Worm (Caenorhabditis elegans): ENCODE results near the gene C06E4.6.

The C06E4.6 gene

DNA sequence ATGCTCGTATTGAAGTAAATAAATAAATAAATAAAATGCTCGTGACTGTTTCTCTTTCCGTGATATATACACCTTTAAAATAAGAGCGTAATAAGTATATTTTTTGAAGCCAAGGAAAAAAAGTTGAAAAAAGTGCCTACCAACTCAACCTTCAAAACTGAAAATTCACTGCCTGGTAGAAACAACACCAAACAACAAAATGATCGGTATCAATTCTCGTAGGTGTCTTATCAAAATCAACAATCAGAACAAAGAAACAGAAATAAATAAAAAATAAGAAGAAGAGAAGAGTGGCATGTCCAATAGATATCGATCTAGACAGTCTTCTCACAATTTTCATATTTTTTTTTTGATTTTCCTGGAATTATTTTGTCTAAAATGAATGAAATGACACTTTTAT, 14.2 kb downstream of the C06E4.6 start, which contains the start of gene afmd-1:
Gene afmd-1, plus strand, starts transcription at position 316 of the 400 bp plus-strand sequence.
- no peak for TF ChIP-seq spr-1 (tag; optimal IDR thresholded peaks at IDR 0.05)
- peak; percentile 4 for TF ChIP-seq aha-1 (tag)
- TF ChIP-seq lin-39 (tag; optimal IDR thresholded peaks at IDR 0.05): no peak
- no peak for TF ChIP-seq daf-16 (GFP tag; optimal IDR thresholded peaks at IDR 0.05)
- peak; percentile 54 for TF ChIP-seq daf-16 (tag; optimal IDR thresholded peaks at IDR 0.05)

DNA sequence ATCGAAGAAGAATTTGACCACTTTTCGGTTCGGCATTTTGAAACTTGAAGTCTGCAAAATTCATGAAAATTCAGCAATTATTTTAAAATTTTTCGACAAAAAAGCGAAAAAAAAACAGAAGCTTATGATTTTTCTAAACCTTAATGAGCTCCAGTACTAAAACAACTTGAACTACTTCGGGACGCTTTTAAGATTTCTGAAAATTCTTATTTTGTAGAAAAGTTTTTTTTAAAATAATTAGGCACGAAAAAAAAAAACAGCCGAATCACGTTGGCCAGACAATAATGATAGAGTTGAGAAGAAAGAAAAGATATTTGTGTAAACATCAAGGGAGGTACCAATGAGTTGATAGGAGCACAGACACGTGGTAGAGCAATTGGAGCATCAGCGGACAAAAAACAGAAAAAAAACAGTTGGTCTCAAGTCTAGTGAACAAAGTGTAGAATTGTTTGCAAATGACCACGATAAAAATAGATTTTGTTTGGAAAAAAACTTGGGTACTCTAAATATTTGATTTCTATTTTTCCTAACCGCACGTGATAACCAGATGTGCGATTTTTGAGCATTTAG, 15.8 kb downstream of the C06E4.6 start, which contains the start of gene gstk-2:
Gene gstk-2, minus strand, starts transcription at position 51 of the 570 bp plus-strand sequence.
- TF ChIP-seq nhr-28 (tag; optimal IDR thresholded peaks at IDR 0.05) (peak; percentile 4), hlh-11 (tag; optimal IDR thresholded peaks at IDR 0.05) (peak; percentile 10), daf-16 (GFP tag; optimal IDR thresholded peaks at IDR 0.05) (peak in 1 of 2 experiments; percentile 74), daf-16 (tag; optimal IDR thresholded peaks at IDR 0.05) (peak; percentile 26), ceh-62 (tag; optimal IDR thresholded peaks at IDR 0.05) (no peak), ceh-82 (tag; optimal IDR thresholded peaks at IDR 0.05) (no peak), mdl-1 (tag; optimal IDR thresholded peaks at IDR 0.05) (peak in 1 of 2 experiments; percentile 11), hlh-30 (tag; optimal IDR thresholded peaks at IDR 0.05; ENCODE audit: insufficient read depth) (peak; percentile 40)

DNA sequence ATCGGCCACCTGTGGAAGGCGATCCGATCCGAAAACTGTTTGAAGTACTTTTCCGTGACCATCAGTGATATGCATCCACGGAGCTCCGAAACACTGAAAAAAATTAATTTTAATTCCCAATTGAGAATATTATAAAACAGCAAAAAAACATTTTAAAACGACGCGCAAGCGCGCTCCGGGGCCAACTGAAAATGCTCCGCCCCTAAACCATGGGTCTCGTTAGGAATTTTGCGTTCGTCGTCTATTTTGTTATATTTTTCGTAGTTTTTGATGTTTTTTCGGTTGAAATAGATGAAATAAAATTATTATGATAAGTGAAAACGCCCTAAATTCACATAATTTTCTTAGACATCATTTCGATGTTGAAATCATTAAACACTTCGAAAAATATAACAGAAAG, 17.5 kb downstream of the C06E4.6 start:
- TF ChIP-seq lin-1 (GFP tag; IDR thresholded peaks at IDR 0.05) (0 out of 2 replicates have a peak, but pooled peaks have one; percentile 17), F10B5.3 (tag; optimal IDR thresholded peaks at IDR 0.05) (no peak), nhr-11 (tag; optimal IDR thresholded peaks at IDR 0.05) (no peak), hlh-11 (tag; optimal IDR thresholded peaks at IDR 0.05) (peak; percentile 14), lin-38 (GFP tag; IDR thresholded peaks at IDR 0.05) (peak; percentile 54), F49E8.2 (tag; optimal IDR thresholded peaks at IDR 0.05; ENCODE audit: borderline replicate concordance) (no peak), mep-1 (tag; optimal IDR thresholded peaks at IDR 0.05) (no peak), ZK337.2 (GFP tag; IDR thresholded peaks at IDR 0.05) (no peak), rbr-2 (tag; optimal IDR thresholded peaks at IDR 0.05) (peak; percentile 23), daf-8 (GFP tag; IDR thresholded peaks at IDR 0.05) (no peak), zfp-2 (tag; optimal IDR thresholded peaks at IDR 0.05) (no peak), jun-1 (tag; optimal IDR thresholded peaks at IDR 0.05) (peak; percentile 24), aha-1 (tag) (peak; percentile 56), nhr-48 (tag; optimal IDR thresholded peaks at IDR 0.05) (no peak), R02D3.7 (tag; optimal IDR thresholded peaks at IDR 0.05) (no peak)

DNA sequence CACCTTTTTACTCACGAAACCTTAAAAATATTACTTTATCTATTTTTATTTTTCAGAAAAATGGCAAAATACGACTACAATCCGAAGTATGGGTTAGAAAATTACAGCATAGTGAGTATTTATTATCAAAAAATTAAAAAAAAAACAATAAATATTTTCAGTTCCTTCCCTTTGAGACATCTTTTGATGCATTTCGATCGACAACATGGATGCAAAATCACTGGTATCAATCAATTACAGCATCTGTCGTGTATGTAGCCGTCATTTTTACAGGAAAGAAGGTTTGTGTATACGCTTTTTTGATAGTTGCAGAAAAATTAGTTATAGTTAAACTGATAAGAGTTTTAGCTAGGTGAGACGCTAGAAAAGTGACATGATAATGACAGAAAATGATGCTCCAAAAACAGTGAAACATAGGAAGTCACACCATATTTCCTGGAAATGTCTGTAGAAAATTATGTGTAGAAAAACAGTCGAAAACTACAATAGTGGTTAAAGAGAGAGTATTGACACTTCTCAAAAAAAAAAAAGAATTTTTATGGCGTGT, 20.4 kb downstream of the C06E4.6 start, which contains the start of gene elo-3:
Gene elo-3, plus strand, starts transcription at position 51 of the 547 bp plus-strand sequence.
- no peak for TF ChIP-seq nhr-41 (GFP tag; IDR thresholded peaks at IDR 0.05)
- peak; percentile 15 for TF ChIP-seq hlh-11 (tag; optimal IDR thresholded peaks at IDR 0.05)
- peak; percentile 67 for TF ChIP-seq nhr-28 (tag; optimal IDR thresholded peaks at IDR 0.05)
- no peak for TF ChIP-seq tag-97 (GFP tag; IDR thresholded peaks at IDR 0.05)
- peak; percentile 92 for TF ChIP-seq dmd-6 (GFP tag; IDR thresholded peaks at IDR 0.05)
- peak; percentile 41 for TF ChIP-seq nhr-102 (tag; optimal IDR thresholded peaks at IDR 0.05)
- peak; percentile 47; the same call in 1 of the 2 replicates for TF ChIP-seq php-3 (GFP tag; IDR thresholded peaks at IDR 0.05)
- peak; percentile 77; the same call in 1 of the 2 replicates for TF ChIP-seq tra-1 (GFP tag; IDR thresholded peaks at IDR 0.05)
- no peak for TF ChIP-seq daf-16 (GFP tag; optimal IDR thresholded peaks at IDR 0.05)
- peak; percentile 51 for TF ChIP-seq daf-16 (tag; optimal IDR thresholded peaks at IDR 0.05)
- TF ChIP-seq pqm-1 (tag; optimal IDR thresholded peaks at IDR 0.05): peak; percentile 75
- TF ChIP-seq lin-1 (GFP tag; IDR thresholded peaks at IDR 0.05): peak; percentile 65; the same call in 1 of the 2 replicates
- no peak for TF ChIP-seq nhr-6 (tag; optimal IDR thresholded peaks at IDR 0.05)
- TF ChIP-seq lir-3 (tag; optimal IDR thresholded peaks at IDR 0.05): no peak
- no peak for TF ChIP-seq rbr-2 (tag; optimal IDR thresholded peaks at IDR 0.05)
- no peak for TF ChIP-seq ces-1 (GFP tag; optimal IDR thresholded peaks at IDR 0.05)
- peak in 1 of 2 experiments; percentile 68 for TF ChIP-seq unc-62 (GFP tag; optimal IDR thresholded peaks at IDR 0.05 in 1 of 2)
- TF ChIP-seq unc-62 (tag; optimal IDR thresholded peaks at IDR 0.05): no peak
- peak; percentile 26 for TF ChIP-seq aha-1 (tag)

Data from whole organism, L4 larva.